Fruit fly (Drosophila melanogaster) whole organism, adult: ENCODE measurements around the gene Paf-AHalpha.

ENCODE experiments used
- CG14711 ChIP-seq: fragments of 200-800 bp; sonication (Bioruptor generic); optimal IDR thresholded peaks from 2 replicates; lab custom pipeline; 2018; ENCODE audit warnings: missing biosample characterization, mild to moderate bottlenecking, missing genetic modification characterization, moderate library complexity
- CG33017 ChIP-seq: fragments of 200-800 bp; sonication (Bioruptor generic); optimal IDR thresholded peaks from 2 replicates; lab custom pipeline; 2018; ENCODE audit warnings: missing biosample characterization, mild to moderate bottlenecking, missing genetic modification characterization, moderate library complexity
- CG5204 ChIP-seq: fragments of 200-800 bp; sonication (Bioruptor generic); optimal IDR thresholded peaks from 2 replicates; lab custom pipeline; 2016; ENCODE audit warnings: missing biosample characterization, missing genetic modification characterization
- CG7101 ChIP-seq: fragments of 200-800 bp; sonication (Bioruptor generic); optimal IDR thresholded peaks from 2 replicates; lab custom pipeline; 2018; ENCODE audit warnings: missing biosample characterization, mild to moderate bottlenecking, missing genetic modification characterization, moderate library complexity
- Crg-1 ChIP-seq: fragments of 200-800 bp; sonication (Bioruptor generic); optimal IDR thresholded peaks from 2 replicates; lab custom pipeline; 2016; ENCODE audit warnings: missing biosample characterization, missing genetic modification characterization
- Hr96 ChIP-seq: fragments of 200-800 bp; sonication (Bioruptor generic); optimal IDR thresholded peaks from 2 replicates; lab custom pipeline; 2016; ENCODE audit warnings: missing biosample characterization, missing genetic modification characterization
- Mnt ChIP-seq: fragments of 200-800 bp; sonication (Bioruptor generic); optimal IDR thresholded peaks from 2 replicates; lab custom pipeline; 2016; ENCODE audit warnings: missing biosample characterization, mild to moderate bottlenecking, missing genetic modification characterization
- bab1 ChIP-seq: fragments of 200-800 bp; sonication (Bioruptor generic); optimal IDR thresholded peaks from 3 replicates; lab custom pipeline; 2019; ENCODE audit warnings: missing biosample characterization, mild to moderate bottlenecking, missing genetic modification characterization, moderate library complexity
- cic ChIP-seq: fragments of 200-800 bp; sonication (Bioruptor generic); optimal IDR thresholded peaks from 2 replicates; lab custom pipeline; 2017; ENCODE audit warnings: missing biosample characterization, mild to moderate bottlenecking, missing genetic modification characterization, moderate library complexity
- cnc ChIP-seq, 2 experiments: fragments of >200 bp; optimal IDR thresholded peaks; 2 replicates each; lab custom pipeline; 2017
- kay ChIP-seq: fragments of 200-800 bp; sonication (Bioruptor generic); peaks from one replicate; lab custom pipeline; 2016; ENCODE audit warnings: missing biosample characterization, missing genetic modification characterization, borderline replicate concordance
- pad ChIP-seq: fragments of 200-800 bp; sonication (Bioruptor generic); optimal IDR thresholded peaks from 3 replicates; lab custom pipeline; 2017; ENCODE audit warnings: missing biosample characterization, missing genetic modification characterization, mild to moderate bottlenecking, moderate library complexity, missing genetic modification reagents
- toe ChIP-seq: fragments of 200-800 bp; sonication (Bioruptor generic); optimal IDR thresholded peaks from 2 replicates; lab custom pipeline; 2016; ENCODE audit warnings: missing biosample characterization, missing genetic modification characterization

DNA sequence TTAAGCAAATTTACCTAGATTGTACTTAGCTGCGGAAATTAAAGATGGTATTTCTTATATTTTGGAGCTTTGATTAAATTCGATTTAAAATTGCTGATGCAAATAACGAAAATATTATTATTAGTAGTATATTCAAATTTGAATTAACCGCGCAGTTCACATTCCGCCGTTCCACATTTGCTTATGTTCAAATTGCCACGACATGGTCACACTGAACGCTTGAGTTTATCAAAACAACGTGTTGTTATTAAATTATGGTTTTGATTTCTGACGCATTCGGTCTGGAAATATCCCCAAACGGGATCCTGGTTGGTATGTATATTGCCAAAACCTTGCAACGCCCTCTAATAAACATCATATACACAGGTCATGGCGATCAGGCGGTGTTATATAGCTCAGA lies 15.9 kb downstream of the Paf-AHalpha start, which contains the start of gene CG33172:
- no peak for TF ChIP-seq cnc (optimal IDR thresholded peaks at IDR 0.05; lab: Kevin White, UChicago)
- TF ChIP-seq cic = no peak
- TF ChIP-seq pad = no peak
- TF ChIP-seq CG33017 (tag; lab: Kevin White, UChicago) = no peak
- TF ChIP-seq Hr96 = no peak
- no peak for TF ChIP-seq CG5204 (GFP tag; lab: Kevin White, UChicago)
- no peak for TF ChIP-seq kay (GFP tag; lab: Kevin White, UChicago)
- no peak for TF ChIP-seq Crg-1 (GFP tag; lab: Kevin White, UChicago)
- TF ChIP-seq CG7101 (tag; lab: Kevin White, UChicago) = no peak
- TF ChIP-seq CG14711 (tag; lab: Kevin White, UChicago) = no peak
- no peak for TF ChIP-seq bab1
- TF ChIP-seq toe (GFP tag; lab: Kevin White, UChicago) = no peak
- TF ChIP-seq Mnt (GFP tag; lab: Kevin White, UChicago) = no peak
